Worm (Caenorhabditis elegans): ENCODE measurements around the gene mrps-5.

DNA sequence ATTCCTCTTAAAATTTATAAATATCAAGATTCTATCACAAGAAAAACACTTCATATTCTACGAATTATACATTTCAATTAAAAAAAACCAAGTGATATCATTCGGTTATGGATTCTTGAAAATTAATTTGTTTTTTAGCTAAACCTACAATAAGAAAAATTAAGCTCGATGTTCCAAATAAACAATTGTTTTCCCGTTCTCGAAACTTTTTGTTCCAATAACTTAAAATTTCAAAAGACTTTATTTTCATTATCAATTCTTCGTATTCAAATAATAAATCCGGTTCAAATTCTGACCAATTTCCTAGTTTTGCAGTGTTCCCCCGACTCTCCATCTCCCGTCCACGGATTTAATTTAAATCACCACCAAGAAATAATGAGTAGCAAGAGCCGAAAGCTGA, 16.0 kb downstream of the mrps-5 start, which contains the start of gene E02A10.3:
- TF ChIP-seq unc-130 (tag; optimal IDR thresholded peaks at IDR 0.05): no peak
- TF ChIP-seq rnt-1 (tag; optimal IDR thresholded peaks at IDR 0.05): no peak
- TF ChIP-seq ama-1 (optimal IDR thresholded peaks at IDR 0.05): no peak
- TF ChIP-seq lin-13 (GFP tag; optimal IDR thresholded peaks at IDR 0.05): no peak
- TF ChIP-seq nhr-77 (tag; optimal IDR thresholded peaks at IDR 0.05): no peak
- no peak for TF ChIP-seq swsn-7 (tag; optimal IDR thresholded peaks at IDR 0.05)
- no peak for TF ChIP-seq fkh-10 (GFP tag; optimal IDR thresholded peaks at IDR 0.05)

Data from whole organism, L1 larva.